Worm (Caenorhabditis elegans): ENCODE results near the gene lin-32.

DNA sequence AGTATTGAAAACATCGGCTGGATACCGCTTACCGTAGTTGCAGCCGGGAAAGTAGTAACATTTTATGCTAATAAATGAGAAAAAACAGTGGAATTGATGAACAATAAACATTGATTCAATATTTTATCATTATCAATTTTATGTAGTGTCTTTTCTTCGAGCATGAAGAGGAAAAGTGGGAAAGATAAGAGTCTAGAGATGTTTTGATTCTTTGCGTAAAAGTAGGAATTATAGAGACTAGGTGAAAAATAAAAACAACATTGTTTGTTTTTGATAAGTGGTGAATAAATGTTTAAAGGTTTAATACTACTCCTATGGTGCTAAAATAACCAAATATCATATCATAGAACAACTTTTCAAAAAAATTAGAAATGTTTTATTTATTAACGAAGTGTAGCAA, 32.5 kb upstream of the lin-32 start:
- TF ChIP-seq fkh-8 (tag; optimal IDR thresholded peaks at IDR 0.05) (no peak), ztf-11 (tag; optimal IDR thresholded peaks at IDR 0.05) (no peak), ceh-90 (tag; optimal IDR thresholded peaks at IDR 0.05) (no peak), aha-1 (tag; optimal IDR thresholded peaks at IDR 0.05) (no peak)

Measured in whole organism, L1 larva.